Fruit fly (Drosophila melanogaster): ENCODE results near the gene CG14606.

The CG14606 gene

DNA sequence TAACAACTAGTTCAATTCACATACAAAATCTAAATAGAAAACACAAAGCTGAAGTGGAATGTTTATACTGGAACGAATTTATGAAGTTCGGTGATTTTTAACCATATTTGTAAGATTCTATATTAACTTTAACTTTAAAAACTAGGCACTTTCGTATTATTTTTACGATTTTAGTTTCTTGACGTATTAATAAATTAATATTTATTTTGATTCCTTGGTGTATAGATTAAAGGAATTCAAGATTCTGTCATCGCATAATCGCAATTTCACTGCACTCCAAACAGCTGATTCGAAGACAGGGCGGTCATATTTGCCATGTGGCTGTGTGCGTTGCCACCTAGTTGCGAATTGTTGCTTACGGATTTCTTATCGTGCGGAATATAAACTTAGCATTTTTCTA is 32.6 kb upstream of the CG14606 start, which contains the start of the genes CG1227 and Dtwd2 (continued):
- peak; percentile 81 for TF ChIP-seq pros (GFP tag; optimal IDR thresholded peaks at IDR 0.05)
- peak; percentile 96 for TF ChIP-seq CG8924 (tag; optimal IDR thresholded peaks at IDR 0.05)
- peak; percentile 54 for TF ChIP-seq CG6254 (GFP tag; optimal IDR thresholded peaks at IDR 0.05)
- peak; percentile 84 for TF ChIP-seq CG2202 (tag; optimal IDR thresholded peaks at IDR 0.05)
- TF ChIP-seq D19B (GFP tag; optimal IDR thresholded peaks at IDR 0.05): peak; percentile 79
- TF ChIP-seq esg (GFP tag; conservative IDR thresholded peaks at IDR 0.05): peak; percentile 85
- TF ChIP-seq her (GFP tag; optimal IDR thresholded peaks at IDR 0.05): no peak
- no peak for TF ChIP-seq gsb-n (tag; optimal IDR thresholded peaks at IDR 0.05)
- TF ChIP-seq fd102C (GFP tag; optimal IDR thresholded peaks at IDR 0.05): peak; percentile 28
- peak; percentile 36 for TF ChIP-seq disco-r (GFP tag; optimal IDR thresholded peaks at IDR 0.05)
- peak in 1 of 2 experiments; percentile 94 for TF ChIP-seq Eip74EF (GFP tag; optimal IDR thresholded peaks at IDR 0.05)
- TF ChIP-seq kni (GFP tag; optimal IDR thresholded peaks at IDR 0.05): no peak
- TF ChIP-seq HLHmδ (GFP tag; optimal IDR thresholded peaks at IDR 0.05): no peak
- TF ChIP-seq CG1792 (GFP tag; optimal IDR thresholded peaks at IDR 0.05): peak; percentile 31
- peak; percentile 55 for TF ChIP-seq NK7.1 (GFP tag; optimal IDR thresholded peaks at IDR 0.05)
- TF ChIP-seq CG12769 (tag; optimal IDR thresholded peaks at IDR 0.05): no peak
- peak; percentile 85 for TF ChIP-seq Aef1 (GFP tag; IDR thresholded peaks at IDR 0.05)
- TF ChIP-seq slp2 (GFP tag; optimal IDR thresholded peaks at IDR 0.05): peak; percentile 36
- TF ChIP-seq CG2875 (GFP tag; optimal IDR thresholded peaks at IDR 0.05): no peak
- peak in 1 of 2 experiments; percentile 43 for TF ChIP-seq Pdp1 (GFP tag; optimal IDR thresholded peaks at IDR 0.05)
- no peak for TF ChIP-seq Lim3 (GFP tag; IDR thresholded peaks at IDR 0.05)
- TF ChIP-seq CG8388 (GFP tag; optimal IDR thresholded peaks at IDR 0.05): peak; percentile 94
- peak; percentile 77 for TF ChIP-seq schlank (tag; optimal IDR thresholded peaks at IDR 0.05)
- TF ChIP-seq sim (GFP tag; IDR thresholded peaks at IDR 0.05): peak; percentile 66; the same call in 1 of the 2 replicates
- peak; percentile 41 for TF ChIP-seq Jarid2 (GFP tag; optimal IDR thresholded peaks at IDR 0.05)
- TF ChIP-seq CG4617 (GFP tag; optimal IDR thresholded peaks at IDR 0.05; ENCODE audit: borderline replicate concordance): peak; percentile 50
- TF ChIP-seq CG4707 (GFP tag; optimal IDR thresholded peaks at IDR 0.05): peak; percentile 77
- TF ChIP-seq CG13296 (GFP tag; optimal IDR thresholded peaks at IDR 0.05): peak; percentile 94
- peak; percentile 94 for TF ChIP-seq CG10147 (GFP tag; optimal IDR thresholded peaks at IDR 0.05)
- peak; percentile 94 for TF ChIP-seq nerfin-1 (tag; optimal IDR thresholded peaks at IDR 0.05)
- peak; percentile 97 for TF ChIP-seq nmo (GFP tag; optimal IDR thresholded peaks at IDR 0.05)
- TF ChIP-seq Elba2 (GFP tag; optimal IDR thresholded peaks at IDR 0.05): peak; percentile 29
- no peak for TF ChIP-seq chinmo (GFP tag; IDR thresholded peaks at IDR 0.05; ENCODE audit: partially characterized antibody)
- TF ChIP-seq Dbx (GFP tag; IDR thresholded peaks at IDR 0.05): peak; percentile 92
- peak; percentile 65 for TF ChIP-seq Usf (GFP tag; optimal IDR thresholded peaks at IDR 0.05)
- TF ChIP-seq CG12071 (GFP tag; optimal IDR thresholded peaks at IDR 0.05): no peak
- TF ChIP-seq al (GFP tag; IDR thresholded peaks at IDR 0.05): peak; percentile 88
- TF ChIP-seq fd64A (GFP tag; optimal IDR thresholded peaks at IDR 0.05): peak; percentile 41
- peak; percentile 78 for TF ChIP-seq CG32772 (GFP tag; IDR thresholded peaks at IDR 0.05)
- TF ChIP-seq CG30403 (GFP tag; optimal IDR thresholded peaks at IDR 0.05): peak; percentile 92
- TF ChIP-seq H2.0 (GFP tag; IDR thresholded peaks at IDR 0.05): peak; percentile 91
- peak; percentile 87 for TF ChIP-seq CG18619 (GFP tag; optimal IDR thresholded peaks at IDR 0.05)
- peak; percentile 83 for TF ChIP-seq CG11456 (GFP tag; IDR thresholded peaks at IDR 0.05)
- peak; percentile 73 for TF ChIP-seq CG10321 (GFP tag; IDR thresholded peaks at IDR 0.05)
- peak; percentile 85 for TF ChIP-seq rib (GFP tag; IDR thresholded peaks at IDR 0.05)
- TF ChIP-seq CG3065 (GFP tag; optimal IDR thresholded peaks at IDR 0.05): peak; percentile 11
- TF ChIP-seq CG5953 (GFP tag; IDR thresholded peaks at IDR 0.05): peak; percentile 78
- TF ChIP-seq Meics (GFP tag; optimal IDR thresholded peaks at IDR 0.05): peak; percentile 94
- TF ChIP-seq chif (GFP tag; optimal IDR thresholded peaks at IDR 0.05): peak; percentile 35 to 50
- peak; percentile 92 for TF ChIP-seq phol (tag; optimal IDR thresholded peaks at IDR 0.05)
